Worm (Caenorhabditis elegans) whole organism, midembryonic: ENCODE measurements around the gene bath-27.

Experiments
- T22C8.4 ChIP-seq: fragments of 200-800 bp; sonication (Bioruptor generic); IDR thresholded peaks from 2 replicates; pipeline ENCODE4 v1.3.6; 2022; ENCODE audit warnings: missing genetic modification characterization, missing compliant biosample characterization
- cog-1 ChIP-seq: sonication (generic microtip); optimal IDR thresholded peaks from 2 replicates; lab custom pipeline; 2016; ENCODE audit warnings: missing genetic modification characterization, missing compliant biosample characterization
- flt-1 ChIP-seq: fragments of 200-800 bp; sonication (Bioruptor generic); IDR thresholded peaks from 2 replicates; pipeline ENCODE4 v1.3.6; 2022; ENCODE audit warnings: missing genetic modification characterization, missing compliant biosample characterization
- klf-2 ChIP-seq: fragments of 200-800 bp; sonication (Bioruptor generic); conservative IDR thresholded peaks from 2 replicates; pipeline ENCODE4 v1.3.6; 2022; ENCODE audit warnings: missing genetic modification reagents, missing genetic modification characterization, missing compliant biosample characterization
- med-1 ChIP-seq: sonication (generic microtip); optimal IDR thresholded peaks from 2 replicates; lab custom pipeline; 2017; ENCODE audit warnings: missing genetic modification characterization, mild to moderate bottlenecking, missing compliant biosample characterization, antibody characterized with exemption, missing genetic modification reagents; ENCODE audit not compliant: insufficient read depth
- ref-1 ChIP-seq: fragments of 200-800 bp; sonication (Bioruptor generic); conservative IDR thresholded peaks from 2 replicates; pipeline ENCODE4 v1.3.6; 2022; ENCODE audit warnings: missing genetic modification reagents, missing genetic modification characterization, missing compliant biosample characterization
- tab-1 ChIP-seq: fragments of 200-800 bp; sonication (Bioruptor generic); IDR thresholded peaks from 2 replicates; pipeline ENCODE4 v1.3.6; 2022; ENCODE audit warnings: missing genetic modification characterization, missing compliant biosample characterization
- ztf-23 ChIP-seq: fragments of 200-800 bp; sonication (Bioruptor generic); IDR thresholded peaks from 2 replicates; pipeline ENCODE4 v1.3.6; 2022; ENCODE audit warnings: missing genetic modification reagents, missing genetic modification characterization, missing compliant biosample characterization
- ztf-29 ChIP-seq: fragments of 200-800 bp; sonication (Bioruptor generic); IDR thresholded peaks from 2 replicates; pipeline ENCODE4 v1.3.6; 2022; ENCODE audit warnings: missing genetic modification reagents, missing genetic modification characterization, missing compliant biosample characterization

The bath-27 gene

ce11 chrII:3383116-3383515, 24.2 kb downstream of the bath-27 start:
- TF ChIP-seq T22C8.4 (no peak), tab-1 (GFP tag; lab: Robert Waterston, UW) (no peak), cog-1 (tag; lab: Kevin White, UChicago) (no peak), ztf-29 (no peak), med-1 (GFP tag; lab: Kevin White, UChicago) (no peak), ztf-23 (GFP tag; lab: Robert Waterston, UW) (no peak), flt-1 (GFP tag; lab: Robert Waterston, UW) (no peak), klf-2 (GFP tag; lab: Robert Waterston, UW) (no peak), ref-1 (GFP tag; lab: Robert Waterston, UW) (no peak)

ce11 chrII:3385736-3386135, 26.8 kb downstream of the bath-27 start, which contains the start of gene T06D4.2:
T06D4.2 (minus strand) TSS chrII:3385905.
- no peak for TF ChIP-seq ztf-23 (GFP tag; lab: Robert Waterston, UW)
- no peak for TF ChIP-seq T22C8.4

- TF ChIP-seq ref-1 (GFP tag; lab: Robert Waterston, UW) (no peak), T22C8.4 (no peak), ztf-29 (no peak), ztf-23 (GFP tag; lab: Robert Waterston, UW) (no peak), med-1 (GFP tag; lab: Kevin White, UChicago) (no peak), flt-1 (GFP tag; lab: Robert Waterston, UW) (no peak), cog-1 (tag; lab: Kevin White, UChicago) (no peak)
Measured at ce11 chrII:3387503-3387902, 28.6 kb downstream of the bath-27 start, which contains the start of gene T06D4.6. T06D4.6 (minus strand) TSS chrII:3387603.

ce11 chrII:3395484-3395883, 36.5 kb downstream of the bath-27 start, which contains the start of gene nep-20:
nep-20 (minus strand) TSS chrII:3395584.
- no peak for TF ChIP-seq T22C8.4

ce11 chrII:3399212-3399611, 40.3 kb downstream of the bath-27 start, which contains the start of gene nep-9:
nep-9 (minus strand) TSS chrII:3399312.
- TF ChIP-seq T22C8.4 (no peak), ref-1 (GFP tag; lab: Robert Waterston, UW) (no peak), cog-1 (tag; lab: Kevin White, UChicago) (no peak), tab-1 (GFP tag; lab: Robert Waterston, UW) (no peak), ztf-29 (no peak)

ce11 chrII:3402854-3403253, 43.9 kb downstream of the bath-27 start, which contains the start of gene nep-10:
nep-10 (minus strand) TSS chrII:3402954.
- TF ChIP-seq med-1 (GFP tag; lab: Kevin White, UChicago) (no peak), cog-1 (tag; lab: Kevin White, UChicago) (no peak), tab-1 (GFP tag; lab: Robert Waterston, UW) (no peak), flt-1 (GFP tag; lab: Robert Waterston, UW) (no peak), T22C8.4 (no peak), ref-1 (GFP tag; lab: Robert Waterston, UW) (no peak), ztf-23 (GFP tag; lab: Robert Waterston, UW) (no peak), ztf-29 (no peak)

- TF ChIP-seq ztf-23 (GFP tag; lab: Robert Waterston, UW) (no peak), tab-1 (GFP tag; lab: Robert Waterston, UW) (no peak), T22C8.4 (no peak), cog-1 (tag; lab: Kevin White, UChicago) (no peak), ref-1 (GFP tag; lab: Robert Waterston, UW) (no peak), klf-2 (GFP tag; lab: Robert Waterston, UW) (no peak), med-1 (GFP tag; lab: Kevin White, UChicago) (no peak), ztf-29 (no peak), flt-1 (GFP tag; lab: Robert Waterston, UW) (no peak)
Measured at ce11 chrII:3403535-3403934, 44.6 kb downstream of the bath-27 start, which contains the start of gene nep-8. nep-8 (plus strand) TSS chrII:3403835.
